Fruit fly (Drosophila melanogaster) whole organism, embryonic: ENCODE results near the gene kkv.

Experiments
- Abd-B ChIP-seq: fragments of 200-800 bp; sonication (Bioruptor generic); optimal IDR thresholded peaks from 2 replicates; lab custom pipeline; 2018; ENCODE audit warnings: missing biosample characterization, mild to moderate bottlenecking, missing genetic modification characterization, moderate library complexity
- BtbVII ChIP-seq: fragments of 200-800 bp; sonication (Bioruptor generic); optimal IDR thresholded peaks from 3 replicates; lab custom pipeline; 2017; ENCODE audit warnings: missing biosample characterization, mild to moderate bottlenecking, missing genetic modification characterization
- CG13296 ChIP-seq: fragments of 200-800 bp; sonication (Bioruptor generic); optimal IDR thresholded peaks from 3 replicates; lab custom pipeline; 2018; ENCODE audit warnings: missing biosample characterization, mild to moderate bottlenecking, missing genetic modification characterization
- CG15514 ChIP-seq: fragments of 200-800 bp; sonication (Bioruptor generic); optimal IDR thresholded peaks from 3 replicates; lab custom pipeline; 2017; ENCODE audit warnings: missing biosample characterization, missing genetic modification characterization, mild to moderate bottlenecking, moderate library complexity, missing genetic modification reagents
- CG17568 ChIP-seq: fragments of 200-800 bp; sonication (Bioruptor generic); optimal IDR thresholded peaks from 2 replicates; lab custom pipeline; 2018; ENCODE audit warnings: missing biosample characterization, mild to moderate bottlenecking, missing genetic modification characterization, moderate library complexity
- CG18262 ChIP-seq: fragments of 200-800 bp; optimal IDR thresholded peaks from 3 replicates; lab custom pipeline; 2019; ENCODE audit warnings: missing biosample characterization, mild to moderate bottlenecking, missing genetic modification characterization, moderate library complexity
- CG18599 ChIP-seq: fragments of 200-800 bp; sonication (Bioruptor generic); optimal IDR thresholded peaks from 3 replicates; lab custom pipeline; 2017; ENCODE audit warnings: missing biosample characterization, missing genetic modification characterization, mild to moderate bottlenecking, moderate library complexity, missing genetic modification reagents
- CG2202 ChIP-seq: fragments of 200-800 bp; sonication (Bioruptor generic); optimal IDR thresholded peaks from 2 replicates; lab custom pipeline; 2018; ENCODE audit warnings: missing biosample characterization, mild to moderate bottlenecking, missing genetic modification characterization
- CG2678 ChIP-seq: fragments of 200-800 bp; sonication (Bioruptor generic); optimal IDR thresholded peaks from 3 replicates; lab custom pipeline; 2019; ENCODE audit warnings: missing biosample characterization, mild to moderate bottlenecking, missing genetic modification characterization, moderate library complexity
- CG3407 ChIP-seq: fragments of 200-800 bp; sonication (Bioruptor generic); optimal IDR thresholded peaks from 2 replicates; lab custom pipeline; 2018; ENCODE audit warnings: missing biosample characterization, mild to moderate bottlenecking, missing genetic modification characterization
- CG34224 ChIP-seq: fragments of 200-800 bp; sonication (Bioruptor generic); IDR thresholded peaks from 3 replicates; pipeline ENCODE4 v1.3.6; 2022; ENCODE audit warnings: missing biosample characterization, missing genetic modification characterization; ENCODE audit not compliant: partially characterized antibody
- CG34376 ChIP-seq: fragments of 200-800 bp; sonication (Bioruptor generic); optimal IDR thresholded peaks from 2 replicates; lab custom pipeline; 2018; ENCODE audit warnings: missing biosample characterization, mild to moderate bottlenecking, missing genetic modification characterization
- CG7987 ChIP-seq: fragments of 200-800 bp; sonication (Bioruptor generic); optimal IDR thresholded peaks from 2 replicates; lab custom pipeline; 2018; ENCODE audit warnings: missing biosample characterization, mild to moderate bottlenecking, missing genetic modification characterization, moderate library complexity
- CG9932 ChIP-seq: fragments of 200-800 bp; sonication (Bioruptor generic); IDR thresholded peaks from 2 replicates; pipeline ENCODE4 v1.3.6; 2022; ENCODE audit warnings: missing biosample characterization, missing genetic modification characterization
- Eip74EF ChIP-seq, 2 experiments: fragments of 200-800 bp in 1 of 2; fragments of >200 bp in 1 of 2; sonication (Bioruptor generic) in 1 of 2; optimal IDR thresholded peaks; 2 replicates each; lab custom pipeline; 2017 to 2019; ENCODE audit warnings: missing biosample characterization in 2 of 2, missing genetic modification characterization in 2 of 2, mild to moderate bottlenecking in 1 of 2, moderate library complexity in 1 of 2
- H15 ChIP-seq: fragments of 200-800 bp; sonication (Bioruptor generic); IDR thresholded peaks from 3 replicates; pipeline ENCODE4 v1.3.6; 2022; ENCODE audit warnings: missing biosample characterization, missing genetic modification characterization
- HLH3B ChIP-seq: fragments of 200-800 bp; sonication (Bioruptor generic); IDR thresholded peaks from 2 replicates; pipeline ENCODE4 v1.3.6; 2022; ENCODE audit warnings: missing biosample characterization, missing genetic modification characterization
- Med ChIP-seq: fragments of 200-800 bp; sonication (Bioruptor generic); peaks from one replicate; lab custom pipeline; 2016; ENCODE audit warnings: missing biosample characterization, missing genetic modification characterization, mild to moderate bottlenecking, inconsistent platforms, moderate library complexity
- Meics ChIP-seq: fragments of 200-800 bp; sonication (Bioruptor generic); optimal IDR thresholded peaks from 2 replicates; lab custom pipeline; 2017; ENCODE audit warnings: missing biosample characterization, mild to moderate bottlenecking, missing genetic modification characterization
- Nf-YB ChIP-seq: fragments of 200-800 bp; sonication (Bioruptor generic); optimal IDR thresholded peaks from 3 replicates; lab custom pipeline; 2019; ENCODE audit warnings: missing biosample characterization, mild to moderate bottlenecking, missing genetic modification characterization, moderate library complexity
- Nf-YC ChIP-seq: fragments of 200-800 bp; optimal IDR thresholded peaks from 3 replicates; lab custom pipeline; 2019; ENCODE audit warnings: missing biosample characterization, mild to moderate bottlenecking, missing genetic modification characterization, moderate library complexity
- ac ChIP-seq: fragments of 200-800 bp; sonication (Bioruptor generic); optimal IDR thresholded peaks from 3 replicates; lab custom pipeline; 2017; ENCODE audit warnings: missing biosample characterization, mild to moderate bottlenecking, missing genetic modification characterization
- caup ChIP-seq: fragments of 200-800 bp; sonication (Bioruptor generic); optimal IDR thresholded peaks from 3 replicates; lab custom pipeline; 2017; ENCODE audit warnings: missing biosample characterization, mild to moderate bottlenecking, missing genetic modification characterization, moderate library complexity; ENCODE audit not compliant: severe bottlenecking
- chm ChIP-seq: fragments of 200-800 bp; sonication (Bioruptor generic); IDR thresholded peaks from 2 replicates; pipeline ENCODE4 v1.3.6; 2022; ENCODE audit warnings: missing biosample characterization, missing genetic modification characterization
- croc ChIP-seq: fragments of 200-800 bp; sonication (Bioruptor generic); conservative IDR thresholded peaks from 3 replicates; pipeline ENCODE4 v1.3.6; 2022; ENCODE audit warnings: missing biosample characterization, missing genetic modification characterization
- eve ChIP-seq, 2 experiments: fragments of >200 bp; optimal IDR thresholded peaks; 2 replicates each; lab custom pipeline; 2017; ENCODE audit warnings: missing biosample characterization in 2 of 2, missing genetic modification characterization in 2 of 2
- exex ChIP-seq: fragments of 200-800 bp; sonication (Bioruptor generic); optimal IDR thresholded peaks from 4 replicates; lab custom pipeline; 2018; ENCODE audit warnings: missing biosample characterization, mild to moderate bottlenecking, missing genetic modification characterization, moderate library complexity
- fd3F ChIP-seq: fragments of 200-800 bp; sonication (Bioruptor generic); optimal IDR thresholded peaks from 2 replicates; lab custom pipeline; 2018; ENCODE audit warnings: missing biosample characterization, mild to moderate bottlenecking, missing genetic modification characterization, moderate library complexity
- gro ChIP-seq: fragments of 200-800 bp; sonication (Bioruptor generic); optimal IDR thresholded peaks from 2 replicates; lab custom pipeline; 2016; ENCODE audit warnings: missing biosample characterization, missing genetic modification characterization
- hth ChIP-seq: fragments of >200 bp; optimal IDR thresholded peaks from 2 replicates; lab custom pipeline; 2017; ENCODE audit warnings: inconsistent platforms
- kah ChIP-seq: fragments of 200-800 bp; sonication (Bioruptor generic); optimal IDR thresholded peaks from 2 replicates; lab custom pipeline; 2018; ENCODE audit warnings: missing biosample characterization, mild to moderate bottlenecking, missing genetic modification characterization
- kni ChIP-seq: fragments of 200-800 bp; sonication (Bioruptor generic); optimal IDR thresholded peaks from 3 replicates; lab custom pipeline; 2017; ENCODE audit warnings: mild to moderate bottlenecking, missing biosample characterization, missing genetic modification reagents, missing genetic modification characterization
- mirr ChIP-seq: fragments of 200-800 bp; sonication (Bioruptor generic); optimal IDR thresholded peaks from 3 replicates; lab custom pipeline; 2018; ENCODE audit warnings: missing biosample characterization, mild to moderate bottlenecking, missing genetic modification characterization
- nau ChIP-seq: fragments of 200-800 bp; sonication (Bioruptor generic); optimal IDR thresholded peaks from 3 replicates; lab custom pipeline; 2017; ENCODE audit warnings: missing biosample characterization, mild to moderate bottlenecking, missing genetic modification characterization, missing genetic modification reagents
- otp ChIP-seq: fragments of 200-800 bp; sonication (Bioruptor generic); IDR thresholded peaks from 3 replicates; pipeline ENCODE4, ENCODE4 v1.3.6; 2022; ENCODE audit warnings: missing biosample characterization, missing genetic modification characterization
- pzg ChIP-seq: fragments of 200-800 bp; sonication (Bioruptor generic); optimal IDR thresholded peaks from 3 replicates; lab custom pipeline; 2018; ENCODE audit warnings: missing biosample characterization, mild to moderate bottlenecking, missing genetic modification characterization, moderate library complexity
- sd ChIP-seq: fragments of 200-800 bp; sonication (Bioruptor generic); optimal IDR thresholded peaks from 3 replicates; lab custom pipeline; 2018; ENCODE audit warnings: missing biosample characterization, mild to moderate bottlenecking, missing genetic modification characterization, moderate library complexity
- sens ChIP-seq: fragments of 200-800 bp; sonication (Bioruptor generic); peaks from one replicate; lab custom pipeline; 2016; ENCODE audit warnings: missing biosample characterization, missing genetic modification characterization
- sens-2 ChIP-seq: fragments of 200-800 bp; sonication (Bioruptor generic); IDR thresholded peaks from 2 replicates; pipeline ENCODE4 v1.3.6; 2022; ENCODE audit warnings: missing biosample characterization, missing genetic modification characterization
- so ChIP-seq: fragments of 200-800 bp; sonication (Bioruptor generic); IDR thresholded peaks from 3 replicates; pipeline ENCODE4 v1.3.6; 2022; ENCODE audit warnings: missing biosample characterization, missing genetic modification characterization
- sqz ChIP-seq: fragments of 200-800 bp; sonication (Bioruptor generic); optimal IDR thresholded peaks from 3 replicates; lab custom pipeline; 2018; ENCODE audit warnings: missing biosample characterization, mild to moderate bottlenecking, missing genetic modification characterization
- stwl ChIP-seq: fragments of 200-800 bp; sonication (Bioruptor generic); optimal IDR thresholded peaks from 3 replicates; lab custom pipeline; 2018; ENCODE audit warnings: missing biosample characterization, mild to moderate bottlenecking, missing genetic modification characterization, moderate library complexity
- sug ChIP-seq: fragments of 200-800 bp; optimal IDR thresholded peaks from 2 replicates; lab custom pipeline; 2019; ENCODE audit warnings: missing biosample characterization, mild to moderate bottlenecking, missing genetic modification characterization, moderate library complexity
- tna ChIP-seq: fragments of 200-800 bp; sonication (Bioruptor generic); IDR thresholded peaks from 2 replicates; pipeline ENCODE4 v1.3.6; 2022; ENCODE audit warnings: missing biosample characterization, missing genetic modification characterization; ENCODE audit not compliant: partially characterized antibody
- unpg ChIP-seq: fragments of 200-800 bp; sonication (Bioruptor generic); optimal IDR thresholded peaks from 3 replicates; lab custom pipeline; 2018; ENCODE audit warnings: missing biosample characterization, mild to moderate bottlenecking, missing genetic modification characterization, moderate library complexity
- wek ChIP-seq: fragments of 200-800 bp; sonication (Bioruptor generic); optimal IDR thresholded peaks from 3 replicates; lab custom pipeline; 2018; ENCODE audit warnings: missing biosample characterization, mild to moderate bottlenecking, missing genetic modification characterization, moderate library complexity

Gene kkv

dm6 chr3R:5367512-5368169, 25.0 kb downstream of the kkv start (continued):
- no peak for TF ChIP-seq otp (GFP tag; lab: Robert Waterston, UW)
- TF ChIP-seq CG34224 (GFP tag; lab: Robert Waterston, UW): peak; percentile 37; the same call in 2 of the 3 replicates
- TF ChIP-seq Abd-B (GFP tag; lab: Kevin White, UChicago): no peak
- TF ChIP-seq unpg (GFP tag; lab: Kevin White, UChicago): no peak
- TF ChIP-seq stwl (tag; lab: Kevin White, UChicago): no peak
- TF ChIP-seq CG2202 (tag; lab: Kevin White, UChicago): no peak
- peak; percentile 13 for TF ChIP-seq sqz
- no peak for TF ChIP-seq eve (GFP tag; optimal IDR thresholded peaks at IDR 0.05; lab: Kevin White, UChicago)
- TF ChIP-seq pzg (GFP tag; lab: Kevin White, UChicago): peak; percentile 3
- peak; percentile 37 for TF ChIP-seq CG18599 (GFP tag; lab: Kevin White, UChicago)
- peak; percentile 83 for TF ChIP-seq kni (GFP tag; lab: Kevin White, UChicago)
- no peak for TF ChIP-seq hth
- TF ChIP-seq nau (GFP tag; lab: Kevin White, UChicago): peak; percentile 20
- TF ChIP-seq CG18262 (tag; lab: Kevin White, UChicago): no peak
- TF ChIP-seq wek (GFP tag; lab: Kevin White, UChicago): peak; percentile 65
- no peak for TF ChIP-seq croc

- TF ChIP-seq Nf-YB: no peak
- peak; percentile 46 for TF ChIP-seq CG13296 (GFP tag; lab: Kevin White, UChicago)
- TF ChIP-seq mirr (GFP tag; lab: Kevin White, UChicago): peak; percentile 29
- peak; percentile 13 for TF ChIP-seq CG17568 (GFP tag; lab: Kevin White, UChicago)
- peak; percentile 63 for TF ChIP-seq CG34376 (GFP tag; lab: Kevin White, UChicago)
- TF ChIP-seq HLH3B (GFP tag; lab: Robert Waterston, UW): no peak
- peak; percentile 4 for TF ChIP-seq Nf-YC (tag; lab: Kevin White, UChicago)
- no peak for TF ChIP-seq ac (GFP tag; lab: Kevin White, UChicago)
- 0 out of 2 replicates have a peak, but pooled peaks have one; percentile 17 for TF ChIP-seq sens-2 (GFP tag; lab: Robert Waterston, UW)
- TF ChIP-seq sens (GFP tag; lab: Kevin White, UChicago): peak; percentile 27
- TF ChIP-seq chm: 0 out of 2 replicates have a peak, but pooled peaks have one; percentile 16
- no peak for TF ChIP-seq stwl (tag; lab: Kevin White, UChicago)
- TF ChIP-seq sd: peak; percentile 21
- TF ChIP-seq kah (GFP tag; lab: Kevin White, UChicago): no peak
- TF ChIP-seq Med (GFP tag; lab: Kevin White, UChicago): peak; percentile 20
- TF ChIP-seq caup (GFP tag; lab: Kevin White, UChicago): peak; percentile 36
- no peak for TF ChIP-seq so (GFP tag; lab: Robert Waterston, UW)
- 0 out of 2 replicates have a peak, but pooled peaks have one; percentile 16 for TF ChIP-seq CG9932 (GFP tag; lab: Robert Waterston, UW)
- TF ChIP-seq gro (GFP tag; lab: Kevin White, UChicago): peak; percentile 13
- TF ChIP-seq CG2678 (tag; lab: Kevin White, UChicago): peak; percentile 29
- 0 out of 3 replicates have a peak, but pooled peaks have one; percentile 16 for TF ChIP-seq H15
- TF ChIP-seq exex (tag; lab: Kevin White, UChicago): peak; percentile 71
- peak; percentile 20 for TF ChIP-seq CG15514 (GFP tag; lab: Kevin White, UChicago)
- TF ChIP-seq CG3407 (GFP tag; lab: Kevin White, UChicago): no peak
- TF ChIP-seq Meics (GFP tag; lab: Kevin White, UChicago): peak; percentile 13
- TF ChIP-seq BtbVII (GFP tag; lab: Kevin White, UChicago): peak; percentile 25
- TF ChIP-seq fd3F (GFP tag; lab: Kevin White, UChicago): peak; percentile 40
- TF ChIP-seq tna (GFP tag; lab: Robert Waterston, UW): no peak
- peak in 1 of 2 experiments; percentile 79 for TF ChIP-seq Eip74EF (GFP tag; optimal IDR thresholded peaks at IDR 0.05; lab: Kevin White, UChicago)
- peak; percentile 43 for TF ChIP-seq CG7987 (GFP tag; lab: Kevin White, UChicago)
- TF ChIP-seq sug (tag; lab: Kevin White, UChicago): peak; percentile 39
These were observed 28.0 kb downstream of the kkv start for dm6 chr3R:5364539-5365273.
